Worm (Caenorhabditis elegans) whole organism, mixed stage, embryonic: ENCODE measurements around the gene noa-1.

Experiments used
- M03D4.4 ChIP-seq: sonication (generic microtip); optimal IDR thresholded peaks from 2 replicates; lab custom pipeline; 2017; ENCODE audit warnings: mild to moderate bottlenecking, missing genetic modification characterization, missing compliant biosample characterization
- blmp-1 ChIP-seq: fragments of 150-350 bp; optimal IDR thresholded peaks from 2 replicates; lab custom pipeline; 2014; ENCODE audit warnings: missing biosample characterization, missing genetic modification characterization
- ceh-39 ChIP-seq: fragments of 150-350 bp; optimal IDR thresholded peaks from 2 replicates; lab custom pipeline; 2014; ENCODE audit warnings: missing biosample characterization, missing genetic modification characterization
- ces-1 ChIP-seq: fragments of 150-350 bp; optimal IDR thresholded peaks from 2 replicates; lab custom pipeline; 2014; ENCODE audit warnings: missing biosample characterization, missing genetic modification reagents, missing genetic modification characterization
- drap-1 ChIP-seq: fragments of 200-800 bp; sonication (Bioruptor generic); optimal IDR thresholded peaks from 3 replicates; lab custom pipeline; 2018; ENCODE audit warnings: mild to moderate bottlenecking, missing genetic modification characterization, missing compliant biosample characterization
- elt-1 ChIP-seq: sonication (generic microtip); optimal IDR thresholded peaks from 2 replicates; lab custom pipeline; 2017; ENCODE audit warnings: missing genetic modification characterization, mild to moderate bottlenecking, missing compliant biosample characterization, antibody characterized with exemption, moderate library complexity, borderline replicate concordance; ENCODE audit not compliant: insufficient read depth
- elt-3 ChIP-seq: fragments of 150-350 bp; optimal IDR thresholded peaks from 2 replicates; lab custom pipeline; 2014; ENCODE audit warnings: missing biosample characterization, missing genetic modification characterization
- hlh-1 ChIP-seq: fragments of 150-350 bp; optimal IDR thresholded peaks from 2 replicates; lab custom pipeline; 2014; ENCODE audit warnings: missing biosample characterization, missing genetic modification reagents, missing genetic modification characterization
- lin-13 ChIP-seq: fragments of 150-350 bp; optimal IDR thresholded peaks from 2 replicates; lab custom pipeline; 2014; ENCODE audit warnings: missing biosample characterization, missing genetic modification characterization
- lin-32 ChIP-seq: fragments of 200-800 bp; sonication (Bioruptor generic); optimal IDR thresholded peaks from 2 replicates; lab custom pipeline; 2018; ENCODE audit warnings: mild to moderate bottlenecking, missing genetic modification characterization, missing compliant biosample characterization
- lsy-2 ChIP-seq: fragments of 150-350 bp; optimal IDR thresholded peaks from 2 replicates; lab custom pipeline; 2014; ENCODE audit warnings: missing biosample characterization, missing genetic modification characterization
- mab-5 ChIP-seq: fragments of 150-350 bp; optimal IDR thresholded peaks from 2 replicates; lab custom pipeline; 2014; ENCODE audit warnings: missing biosample characterization, missing genetic modification characterization
- mep-1 ChIP-seq: fragments of 150-350 bp; optimal IDR thresholded peaks from 2 replicates; lab custom pipeline; 2017; ENCODE audit warnings: missing biosample characterization, missing genetic modification reagents, missing genetic modification characterization, inconsistent platforms
- mls-2 ChIP-seq: sonication (generic microtip); optimal IDR thresholded peaks from 2 replicates; lab custom pipeline; 2016; ENCODE audit warnings: mild to moderate bottlenecking, missing genetic modification characterization, moderate library complexity, missing compliant biosample characterization
- nhr-12 ChIP-seq: fragments of 150-350 bp; optimal IDR thresholded peaks from 2 replicates; lab custom pipeline; 2014; ENCODE audit warnings: missing biosample characterization, missing genetic modification characterization
- nhr-237 ChIP-seq: fragments of 150-350 bp; optimal IDR thresholded peaks from 2 replicates; lab custom pipeline; 2014; ENCODE audit warnings: missing biosample characterization, missing genetic modification characterization
- nhr-28 ChIP-seq: fragments of 150-350 bp; optimal IDR thresholded peaks from 2 replicates; lab custom pipeline; 2014; ENCODE audit warnings: missing biosample characterization, missing genetic modification characterization
- nhr-76 ChIP-seq: sonication (generic microtip); optimal IDR thresholded peaks from 2 replicates; lab custom pipeline; 2017; ENCODE audit warnings: missing biosample characterization, missing genetic modification characterization
- pha-4 ChIP-seq: fragments of 150-350 bp; optimal IDR thresholded peaks from 2 replicates; lab custom pipeline; 2018; ENCODE audit warnings: missing biosample characterization, missing genetic modification reagents, missing genetic modification characterization
- sem-2 ChIP-seq: fragments of 200-800 bp; sonication (Bioruptor generic); optimal IDR thresholded peaks from 2 replicates; lab custom pipeline; 2018; ENCODE audit warnings: mild to moderate bottlenecking, missing genetic modification characterization, missing compliant biosample characterization
- snpc-4 ChIP-seq: fragments of 150-350 bp; optimal IDR thresholded peaks from 2 replicates; lab custom pipeline; 2014; ENCODE audit warnings: missing biosample characterization, missing genetic modification characterization
- sptf-1 ChIP-seq: sonication (generic microtip); optimal IDR thresholded peaks from 2 replicates; lab custom pipeline; 2017; ENCODE audit warnings: mild to moderate bottlenecking, missing genetic modification characterization, moderate library complexity, missing compliant biosample characterization
- tbx-8 ChIP-seq: fragments of 200-800 bp; sonication (Bioruptor generic); optimal IDR thresholded peaks from 2 replicates; lab custom pipeline; 2018; ENCODE audit warnings: mild to moderate bottlenecking, missing genetic modification characterization, moderate library complexity, missing compliant biosample characterization
- unc-120 ChIP-seq: sonication (generic microtip); optimal IDR thresholded peaks from 2 replicates; lab custom pipeline; 2017; ENCODE audit warnings: missing genetic modification characterization, missing compliant biosample characterization; ENCODE audit not compliant: poor library complexity, severe bottlenecking
- unc-39 ChIP-seq: fragments of 150-350 bp; optimal IDR thresholded peaks from 2 replicates; lab custom pipeline; 2014; ENCODE audit warnings: missing biosample characterization, missing genetic modification characterization
- unc-62 ChIP-seq: fragments of 150-350 bp; optimal IDR thresholded peaks from 2 replicates; lab custom pipeline; 2014; ENCODE audit warnings: missing biosample characterization, missing genetic modification reagents, missing genetic modification characterization
- zip-8 ChIP-seq: fragments of 150-350 bp; optimal IDR thresholded peaks from 2 replicates; lab custom pipeline; 2014; ENCODE audit warnings: missing biosample characterization, missing genetic modification characterization
- ztf-11 ChIP-seq: fragments of 150-350 bp; optimal IDR thresholded peaks from 2 replicates; lab custom pipeline; 2014; ENCODE audit warnings: missing biosample characterization, missing genetic modification characterization

The noa-1 gene

DNA sequence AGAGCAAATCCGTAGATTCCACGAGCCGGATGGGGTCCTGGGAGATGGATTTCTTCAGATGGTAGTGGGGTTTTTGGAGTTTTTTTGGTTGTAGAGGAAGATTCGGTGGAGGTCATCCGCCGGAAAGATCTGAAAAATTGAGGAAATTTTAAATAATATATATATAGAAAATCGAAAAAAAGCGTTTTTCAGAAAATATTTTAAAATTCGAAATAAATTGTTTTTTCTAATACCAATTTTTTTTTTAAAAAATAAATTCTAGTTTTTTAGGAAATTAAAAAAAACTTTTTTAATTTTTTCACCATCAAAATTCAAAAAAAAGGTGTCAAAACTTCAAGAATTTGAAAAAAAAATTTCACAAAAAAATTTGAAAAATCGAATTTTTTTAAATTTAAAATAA is at the start of gene noa-1, which contains the start of gene Y48E1B.17:
noa-1 (minus strand) TSS at position 101 of the 400 bp plus-strand sequence.
Y48E1B.17 (minus strand) TSS at position 129 of the 400 bp plus-strand sequence.
- TF ChIP-seq elt-1 (tag; lab: Kevin White, UChicago) = no peak
- TF ChIP-seq hlh-1 = no peak
- TF ChIP-seq nhr-76 (tag; lab: Kevin White, UChicago) = no peak
- no peak for TF ChIP-seq mls-2 (tag; lab: Kevin White, UChicago)
- TF ChIP-seq ztf-11 = no peak
- no peak for TF ChIP-seq mab-5 (tag; lab: Kevin White, UChicago)
- TF ChIP-seq tbx-8 = no peak
- TF ChIP-seq unc-62 (GFP tag; lab: Kevin White, UChicago) = no peak
- TF ChIP-seq lsy-2 (tag; lab: Kevin White, UChicago) = no peak
- no peak for TF ChIP-seq ceh-39 (tag; lab: Kevin White, UChicago)
- TF ChIP-seq elt-3 (tag; lab: Kevin White, UChicago) = no peak
- TF ChIP-seq sptf-1 (tag; lab: Kevin White, UChicago) = no peak
- TF ChIP-seq ces-1 (GFP tag; lab: Kevin White, UChicago) = no peak
- no peak for TF ChIP-seq blmp-1 (tag; lab: Kevin White, UChicago)
- TF ChIP-seq mep-1 = no peak
- no peak for TF ChIP-seq drap-1 (GFP tag; lab: Kevin White, UChicago)
- TF ChIP-seq zip-8 (tag; lab: Kevin White, UChicago) = no peak
- TF ChIP-seq lin-32 (GFP tag; lab: Kevin White, UChicago) = no peak

DNA sequence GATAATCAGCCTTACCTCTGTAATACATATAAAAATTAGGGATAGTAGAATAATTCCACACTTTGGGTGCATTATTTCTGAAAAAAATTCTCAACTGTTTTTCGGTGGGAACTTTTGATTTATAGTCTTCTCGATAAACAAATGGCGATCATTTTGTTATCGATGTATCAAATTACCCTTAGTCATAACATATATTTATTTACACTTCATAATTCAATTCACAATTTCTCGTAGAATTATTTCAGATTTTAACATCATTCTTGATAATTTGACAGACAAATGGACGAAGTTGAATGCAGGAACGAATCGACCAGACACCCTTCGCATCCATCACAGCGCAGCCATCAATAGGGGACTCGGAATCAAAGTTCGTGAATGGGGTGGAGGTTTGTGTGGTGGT is 49.6 kb upstream of the noa-1 start, which contains the start of gene clec-145:
clec-145 (minus strand) TSS at position 101 of the 400 bp plus-strand sequence.
- TF ChIP-seq mep-1 (no peak), unc-39 (tag; lab: Kevin White, UChicago) (no peak)

DNA sequence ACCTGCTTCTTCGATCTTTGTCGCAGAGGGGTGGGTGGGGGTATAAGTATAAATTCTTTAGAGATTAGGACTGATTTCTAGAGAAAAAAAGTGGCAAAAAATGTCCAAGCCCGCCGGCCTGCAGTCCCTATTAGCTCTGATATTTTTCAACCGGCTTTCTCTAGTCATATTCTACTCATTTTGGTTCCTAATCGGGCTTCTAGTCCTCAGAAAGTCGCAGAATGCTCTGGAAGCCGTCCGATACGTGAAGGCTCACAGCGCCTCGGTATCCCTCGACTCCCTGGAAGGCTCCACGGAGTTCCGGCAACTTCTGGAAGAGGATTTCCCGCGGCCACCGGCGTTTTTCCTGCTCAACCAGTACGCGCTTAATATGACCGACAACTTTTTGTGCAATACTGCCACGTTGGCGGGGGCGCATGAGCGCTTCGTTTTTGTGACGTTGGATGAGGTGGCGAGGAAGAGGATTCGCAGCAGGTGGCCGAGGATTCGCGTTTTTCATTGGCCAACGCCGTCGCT is 44.9 kb upstream of the noa-1 start, which contains the start of gene Y48E1B.8:
Y48E1B.8 (plus strand) TSS at position 51 of the 516 bp plus-strand sequence.
- no peak for TF ChIP-seq sptf-1 (tag; lab: Kevin White, UChicago)
- no peak for TF ChIP-seq lin-32 (GFP tag; lab: Kevin White, UChicago)
- TF ChIP-seq M03D4.4 (tag; lab: Kevin White, UChicago) = no peak
- no peak for TF ChIP-seq ces-1 (GFP tag; lab: Kevin White, UChicago)
- TF ChIP-seq mab-5 (tag; lab: Kevin White, UChicago) = no peak
- no peak for TF ChIP-seq unc-120 (tag; lab: Kevin White, UChicago)
- TF ChIP-seq pha-4 (tag; lab: Kevin White, UChicago) = no peak
- no peak for TF ChIP-seq ceh-39 (tag; lab: Kevin White, UChicago)
- TF ChIP-seq lin-13 = no peak
- TF ChIP-seq drap-1 (GFP tag; lab: Kevin White, UChicago) = no peak

DNA sequence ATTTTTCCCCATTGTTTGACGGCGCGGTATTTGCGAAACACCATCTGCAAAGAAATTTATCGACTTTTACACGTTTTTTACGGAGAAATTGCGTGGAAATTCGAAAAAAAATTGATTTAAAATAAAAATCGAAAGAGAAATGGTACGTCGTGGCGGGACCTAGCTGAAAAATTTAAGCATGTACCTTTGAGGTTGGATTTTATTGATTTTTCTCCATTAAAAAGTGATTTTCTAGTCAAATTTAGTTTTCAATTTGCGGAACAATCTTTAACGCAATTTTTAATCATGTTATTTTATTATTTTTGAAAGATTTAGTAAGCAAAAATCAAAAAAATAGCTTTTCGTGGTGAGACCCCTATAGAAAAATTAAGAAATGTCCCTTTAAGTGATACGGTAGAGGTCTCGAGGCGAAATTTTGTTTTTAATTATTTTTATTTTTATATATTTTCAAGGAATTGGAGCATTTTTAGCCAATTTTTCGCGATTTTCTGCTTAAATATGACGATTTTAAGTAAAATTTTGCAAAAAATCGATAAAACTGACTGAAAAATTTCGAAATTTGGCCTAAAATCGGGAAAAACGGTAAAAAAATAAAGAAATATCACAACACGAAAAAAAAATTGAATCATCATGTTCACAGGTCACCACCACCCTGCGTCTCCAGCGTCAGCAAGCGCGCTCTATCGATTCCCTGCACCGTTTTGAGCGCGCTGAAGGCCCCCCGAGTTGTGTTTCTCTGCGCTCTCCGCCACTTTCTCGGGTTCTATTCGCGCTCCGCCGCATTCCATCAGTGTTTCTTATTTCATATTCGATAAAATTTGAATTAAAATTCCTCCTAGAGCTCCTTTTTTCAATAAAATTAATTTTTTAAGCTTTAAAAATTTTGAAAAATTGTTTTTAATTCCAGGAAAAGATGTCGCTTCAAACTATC is 34.4 kb upstream of the noa-1 start, which contains the start of the genes mrpl-37 and lin-38:
mrpl-37 (minus strand) TSS at position 51 of the 931 bp plus-strand sequence.
lin-38 (plus strand) TSS at position 908 of the 931 bp plus-strand sequence.
- peak; percentile 60 for TF ChIP-seq unc-120 (tag; lab: Kevin White, UChicago)
- TF ChIP-seq snpc-4 (tag; lab: Kevin White, UChicago) = no peak
- TF ChIP-seq unc-62 (GFP tag; lab: Kevin White, UChicago) = no peak
- TF ChIP-seq lsy-2 (tag; lab: Kevin White, UChicago) = peak; percentile 60
- TF ChIP-seq nhr-12 (tag; lab: Kevin White, UChicago) = no peak
- peak; percentile 66 for TF ChIP-seq pha-4 (tag; lab: Kevin White, UChicago)
- TF ChIP-seq sem-2 = no peak
- no peak for TF ChIP-seq drap-1 (GFP tag; lab: Kevin White, UChicago)
- TF ChIP-seq nhr-76 (tag; lab: Kevin White, UChicago) = no peak
- TF ChIP-seq nhr-237 (tag; lab: Kevin White, UChicago) = peak; percentile 77
- TF ChIP-seq ces-1 (GFP tag; lab: Kevin White, UChicago) = peak; percentile 75
- peak; percentile 33 for TF ChIP-seq ceh-39 (tag; lab: Kevin White, UChicago)
- TF ChIP-seq tbx-8 = no peak
- TF ChIP-seq hlh-1 = peak; percentile 49
- TF ChIP-seq lin-13 = peak; percentile 53
- peak; percentile 92 for TF ChIP-seq mep-1
- no peak for TF ChIP-seq nhr-28 (tag; lab: Kevin White, UChicago)
